Worm (Caenorhabditis elegans) whole organism, L2 larva: ENCODE measurements around the gene phf-33.

Experiments
- aly-2 ChIP-seq: fragments of 150-350 bp; optimal IDR thresholded peaks from 2 replicates; lab custom pipeline; 2014; ENCODE audit warnings: missing biosample characterization, missing genetic modification characterization
- ama-1 ChIP-seq: fragments of 150-350 bp; optimal IDR thresholded peaks from 2 replicates; lab custom pipeline; 2018; ENCODE audit warnings: inconsistent platforms
- blmp-1 ChIP-seq: sonication (generic microtip); optimal IDR thresholded peaks from 2 replicates; lab custom pipeline; 2017; ENCODE audit warnings: missing genetic modification characterization, mild to moderate bottlenecking, missing compliant biosample characterization, antibody characterized with exemption, moderate library complexity; ENCODE audit not compliant: insufficient read depth
- egl-27 ChIP-seq: sonication (generic microtip); optimal IDR thresholded peaks from 3 replicates; lab custom pipeline; 2017; ENCODE audit warnings: missing biosample characterization, missing genetic modification reagents, missing genetic modification characterization
- gmeb-1 ChIP-seq: fragments of 150-350 bp; optimal IDR thresholded peaks from 2 replicates; lab custom pipeline; 2014; ENCODE audit warnings: missing biosample characterization, missing genetic modification characterization
- mbf-1 ChIP-seq: sonication (generic microtip); optimal IDR thresholded peaks from 2 replicates; lab custom pipeline; 2017; ENCODE audit warnings: missing biosample characterization, missing genetic modification characterization
- mdl-1 ChIP-seq, 2 experiments: fragments of 150-350 bp in 1 of 2; sonication (generic microtip) in 1 of 2; optimal IDR thresholded peaks; 2 replicates each; lab custom pipeline; 2017; ENCODE audit warnings: missing biosample characterization in 2 of 2, missing genetic modification characterization in 2 of 2
- nhr-11 ChIP-seq: fragments of 150-350 bp; optimal IDR thresholded peaks from 2 replicates; lab custom pipeline; 2014; ENCODE audit warnings: missing biosample characterization, missing genetic modification characterization
- nhr-12 ChIP-seq: fragments of 150-350 bp; optimal IDR thresholded peaks from 2 replicates; lab custom pipeline; 2014; ENCODE audit warnings: missing biosample characterization, missing genetic modification characterization
- nhr-25 ChIP-seq: fragments of 150-350 bp; sonication (generic microtip); optimal IDR thresholded peaks from 3 replicates; lab custom pipeline; 2014; ENCODE audit warnings: missing biosample characterization, missing genetic modification characterization
- snpc-4 ChIP-seq: fragments of 150-350 bp; optimal IDR thresholded peaks from 2 replicates; lab custom pipeline; 2014; ENCODE audit warnings: missing biosample characterization, missing genetic modification characterization
- unc-39 ChIP-seq: fragments of 150-350 bp; optimal IDR thresholded peaks from 2 replicates; lab custom pipeline; 2014; ENCODE audit warnings: missing biosample characterization, missing genetic modification characterization
- unc-62 ChIP-seq: fragments of 150-350 bp; optimal IDR thresholded peaks from 2 replicates; lab custom pipeline; 2014; ENCODE audit warnings: missing biosample characterization, missing genetic modification reagents, missing genetic modification characterization

DNA sequence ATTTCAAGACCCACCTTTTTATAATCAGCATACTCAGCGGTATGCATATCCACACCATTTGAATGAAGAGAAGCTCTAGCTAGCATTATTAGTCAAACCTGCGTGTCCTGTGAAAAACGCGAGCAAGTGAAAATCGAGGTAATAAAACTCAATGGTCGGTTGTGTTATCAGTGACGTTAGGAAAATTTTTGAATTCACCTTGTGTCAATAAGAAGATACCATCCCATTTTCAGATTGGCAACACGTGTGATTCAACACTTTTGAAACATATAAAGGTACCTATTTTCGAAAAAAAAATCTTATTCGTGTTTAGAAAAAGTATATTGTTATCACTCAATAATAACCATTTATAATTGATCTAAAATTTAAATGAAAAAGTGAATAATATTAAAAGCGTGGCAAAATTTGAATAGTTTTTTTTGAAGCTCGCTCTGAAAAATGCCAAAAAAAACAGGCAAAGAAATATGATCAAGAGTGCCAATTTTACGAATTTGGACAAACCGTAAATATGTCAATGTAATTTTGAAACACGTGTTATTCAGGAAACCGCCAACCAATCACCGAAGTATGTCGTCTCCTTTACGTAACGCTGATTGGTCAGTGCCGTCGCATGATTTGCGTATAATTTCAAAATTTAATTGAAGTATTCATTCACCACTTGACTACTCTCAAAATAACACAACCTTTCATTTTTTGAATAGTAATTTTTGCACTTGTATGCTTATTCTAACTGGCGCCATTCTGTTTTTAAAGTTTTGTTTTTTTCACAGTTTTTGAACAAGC is 33.1 kb upstream of the phf-33 start, which contains the start of gene F46G10.1:
- no peak for TF ChIP-seq ama-1 (lab: Kevin White, UChicago)
- no peak for TF ChIP-seq nhr-11 (tag; lab: Kevin White, UChicago)
- TF ChIP-seq aly-2: no peak
- TF ChIP-seq gmeb-1 (tag; lab: Kevin White, UChicago): no peak
- no peak for TF ChIP-seq unc-39 (tag; lab: Kevin White, UChicago)
- no peak for TF ChIP-seq mdl-1 (tag; optimal IDR thresholded peaks at IDR 0.05; lab: Kevin White, UChicago)
- no peak for TF ChIP-seq blmp-1 (tag; lab: Kevin White, UChicago)
- no peak for TF ChIP-seq nhr-12 (tag; lab: Kevin White, UChicago)
- no peak for TF ChIP-seq unc-62
- no peak for TF ChIP-seq egl-27 (tag; lab: Kevin White, UChicago)
- no peak for TF ChIP-seq mbf-1 (tag; lab: Kevin White, UChicago)
- no peak for TF ChIP-seq nhr-25 (tag; lab: Kevin White, UChicago)
- TF ChIP-seq snpc-4 (tag; lab: Kevin White, UChicago): no peak
